Worm (Caenorhabditis elegans) whole organism, late embryonic: ENCODE measurements around the gene trx-3.

Experiments used
- F13H6.1 ChIP-seq: sonication (generic microtip); optimal IDR thresholded peaks from 2 replicates; lab custom pipeline; 2016; ENCODE audit warnings: missing genetic modification characterization, missing compliant biosample characterization
- dmd-4 ChIP-seq: sonication (generic microtip); optimal IDR thresholded peaks from 2 replicates; lab custom pipeline; 2016; ENCODE audit warnings: borderline replicate concordance, missing genetic modification characterization, missing compliant biosample characterization
- hlh-15 ChIP-seq: sonication (generic microtip); optimal IDR thresholded peaks from 2 replicates; lab custom pipeline; 2016; ENCODE audit warnings: missing genetic modification characterization, missing compliant biosample characterization
- hlh-30 ChIP-seq: sonication (generic microtip); optimal IDR thresholded peaks from 2 replicates; lab custom pipeline; 2017; ENCODE audit warnings: antibody characterized with exemption, missing genetic modification characterization, missing compliant biosample characterization; ENCODE audit not compliant: insufficient read depth
- nfya-1 ChIP-seq: sonication (generic microtip); optimal IDR thresholded peaks from 2 replicates; lab custom pipeline; 2017; ENCODE audit warnings: missing genetic modification characterization, mild to moderate bottlenecking, missing compliant biosample characterization, antibody characterized with exemption, moderate library complexity

DNA sequence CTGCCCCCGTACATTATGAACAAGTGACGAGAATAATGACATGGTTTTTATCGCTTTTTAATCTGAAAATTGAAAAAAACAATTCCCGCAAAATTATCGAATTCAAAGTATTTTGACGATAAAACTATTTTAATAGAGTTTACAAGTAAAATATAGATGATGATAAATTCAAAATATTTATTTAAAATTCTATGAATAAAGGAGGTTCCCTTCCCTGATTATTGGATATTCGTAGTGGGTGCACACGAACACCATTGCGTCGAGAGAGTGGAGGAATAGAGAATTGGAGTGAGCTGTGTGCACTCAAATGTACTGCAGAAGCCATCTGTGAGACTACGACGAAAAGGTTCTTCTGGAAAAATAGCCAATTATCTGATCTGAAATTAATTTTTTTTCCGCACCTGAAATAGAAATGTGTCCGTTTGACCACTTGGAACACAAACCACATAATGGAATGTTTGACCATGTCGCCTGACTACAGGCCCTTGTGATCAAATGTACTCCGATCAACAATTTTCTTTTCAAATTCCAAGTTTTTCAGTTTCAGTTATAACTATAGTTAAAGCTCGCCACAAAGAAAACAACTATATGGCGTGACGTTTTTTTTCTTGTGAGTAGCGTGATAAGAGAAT lies 24.5 kb downstream of the trx-3 start, which contains the start of the genes rfth-1 and ZK180.8:
- TF ChIP-seq nfya-1 (tag; lab: Kevin White, UChicago), result no peak
- TF ChIP-seq dmd-4 (tag; lab: Kevin White, UChicago), result no peak
- TF ChIP-seq hlh-30 (tag; lab: Kevin White, UChicago), result no peak
- no peak for TF ChIP-seq F13H6.1 (tag; lab: Kevin White, UChicago)
- no peak for TF ChIP-seq hlh-15 (tag; lab: Kevin White, UChicago)
